Fruit fly (Drosophila melanogaster) whole organism, embryonic: ENCODE results near the gene CG6465.

Experiments
- Ada2b ChIP-seq: fragments of 200-800 bp; sonication (Bioruptor generic); IDR thresholded peaks from 2 replicates; pipeline ENCODE4 v1.3.6; 2022; ENCODE audit warnings: missing biosample characterization, missing genetic modification characterization
- B-H1 ChIP-seq: fragments of 200-800 bp; sonication (Bioruptor generic); IDR thresholded peaks from 3 replicates; pipeline ENCODE4 v1.3.6; 2022; ENCODE audit warnings: missing biosample characterization, missing genetic modification characterization
- CG10321 ChIP-seq: fragments of 200-800 bp; sonication (Bioruptor generic); IDR thresholded peaks from 2 replicates; pipeline ENCODE4 v1.3.6; 2022; ENCODE audit warnings: missing biosample characterization, missing genetic modification characterization
- CG10979 ChIP-seq: fragments of 200-800 bp; sonication (Bioruptor generic); optimal IDR thresholded peaks from 2 replicates; lab custom pipeline; 2018; ENCODE audit warnings: missing biosample characterization, mild to moderate bottlenecking, missing genetic modification characterization, moderate library complexity
- CG11695 ChIP-seq: fragments of 200-800 bp; sonication (Bioruptor generic); IDR thresholded peaks from 3 replicates; pipeline ENCODE4 v1.3.6; 2022; ENCODE audit warnings: missing biosample characterization, missing genetic modification characterization
- CG11696 ChIP-seq: fragments of 200-800 bp; sonication (Bioruptor generic); IDR thresholded peaks from 2 replicates; pipeline ENCODE4 v1.3.6; 2022; ENCODE audit warnings: missing biosample characterization, missing genetic modification characterization
- CG1233 ChIP-seq: fragments of 200-800 bp; sonication (Bioruptor generic); optimal IDR thresholded peaks from 4 replicates; lab custom pipeline; 2018; ENCODE audit warnings: missing biosample characterization, mild to moderate bottlenecking, missing genetic modification characterization
- CG17328 ChIP-seq: fragments of 200-800 bp; sonication (Bioruptor generic); IDR thresholded peaks from 2 replicates; pipeline ENCODE4 v1.3.6; 2022; ENCODE audit warnings: missing biosample characterization, missing genetic modification characterization
- CG17612 ChIP-seq: fragments of 200-800 bp; sonication (Bioruptor generic); IDR thresholded peaks from 2 replicates; pipeline ENCODE4 v1.3.6; 2022; ENCODE audit warnings: missing biosample characterization, missing genetic modification characterization
- CG17829 ChIP-seq: fragments of 200-800 bp; optimal IDR thresholded peaks from 2 replicates; lab custom pipeline; 2019; ENCODE audit warnings: missing biosample characterization, mild to moderate bottlenecking, missing genetic modification characterization, moderate library complexity
- CG2712 ChIP-seq: fragments of 200-800 bp; optimal IDR thresholded peaks from 3 replicates; lab custom pipeline; 2019; ENCODE audit warnings: missing biosample characterization, mild to moderate bottlenecking, missing genetic modification characterization, moderate library complexity
- CG32772 ChIP-seq: fragments of 200-800 bp; sonication (Bioruptor generic); IDR thresholded peaks from 2 replicates; pipeline ENCODE4 v1.3.6; 2022; ENCODE audit warnings: missing biosample characterization, missing genetic modification characterization
- CG34376 ChIP-seq: fragments of 200-800 bp; sonication (Bioruptor generic); optimal IDR thresholded peaks from 2 replicates; lab custom pipeline; 2018; ENCODE audit warnings: missing biosample characterization, mild to moderate bottlenecking, missing genetic modification characterization
- CG6813 ChIP-seq: fragments of 200-800 bp; sonication (Bioruptor generic); optimal IDR thresholded peaks from 2 replicates; lab custom pipeline; 2017; ENCODE audit warnings: missing biosample characterization, missing genetic modification characterization, mild to moderate bottlenecking, moderate library complexity, missing genetic modification reagents
- CG8944 ChIP-seq: fragments of 200-800 bp; sonication (Bioruptor generic); optimal IDR thresholded peaks from 3 replicates; lab custom pipeline; 2016; ENCODE audit warnings: missing biosample characterization, missing genetic modification characterization
- CG9215 ChIP-seq: fragments of 200-800 bp; sonication (Bioruptor generic); IDR thresholded peaks from 2 replicates; pipeline ENCODE4 v1.3.6; 2022; ENCODE audit warnings: missing biosample characterization, missing genetic modification characterization
- E2f2 ChIP-seq: fragments of 200-800 bp; sonication (Bioruptor generic); IDR thresholded peaks from 2 replicates; pipeline ENCODE4 v1.3.6; 2022; ENCODE audit warnings: missing biosample characterization, missing genetic modification characterization
- HmgD ChIP-seq: fragments of 200-800 bp; sonication (Bioruptor generic); optimal IDR thresholded peaks from 3 replicates; lab custom pipeline; 2016; ENCODE audit warnings: missing biosample characterization, missing genetic modification characterization
- Hr78 ChIP-seq, 2 experiments: fragments of 200-800 bp in 1 of 2; fragments of >200 bp in 1 of 2; sonication (Bioruptor generic) in 1 of 2; optimal IDR thresholded peaks; 2 replicates each; lab custom pipeline; 2017 to 2019; ENCODE audit warnings: missing biosample characterization in 2 of 2, missing genetic modification characterization in 2 of 2, mild to moderate bottlenecking in 1 of 2, moderate library complexity in 1 of 2
- Max ChIP-seq: fragments of 200-800 bp; sonication (Bioruptor generic); optimal IDR thresholded peaks from 2 replicates; lab custom pipeline; 2016; ENCODE audit warnings: missing biosample characterization, mild to moderate bottlenecking, missing genetic modification characterization
- Mrtf ChIP-seq: fragments of 200-800 bp; sonication (Bioruptor generic); IDR thresholded peaks from 3 replicates; pipeline ENCODE4 v1.3.6; 2022; ENCODE audit warnings: missing biosample characterization, missing genetic modification characterization
- Rx ChIP-seq: fragments of 200-800 bp; sonication (Bioruptor generic); IDR thresholded peaks from 2 replicates; pipeline ENCODE4 v1.3.6; 2022; ENCODE audit warnings: missing biosample characterization, missing genetic modification characterization
- Sox100B ChIP-seq: fragments of 200-800 bp; sonication (Bioruptor generic); optimal IDR thresholded peaks from 3 replicates; lab custom pipeline; 2018; ENCODE audit warnings: missing biosample characterization, mild to moderate bottlenecking, missing genetic modification characterization
- Spps ChIP-seq: fragments of 200-800 bp; sonication (Bioruptor generic); optimal IDR thresholded peaks from 2 replicates; lab custom pipeline; 2018; ENCODE audit warnings: missing biosample characterization, mild to moderate bottlenecking, missing genetic modification characterization
- Tbp ChIP-seq: fragments of >200 bp; optimal IDR thresholded peaks from 2 replicates; lab custom pipeline; 2018; ENCODE audit warnings: missing biosample characterization, missing genetic modification characterization
- Xrp1 ChIP-seq: fragments of 200-800 bp; sonication (Bioruptor generic); IDR thresholded peaks from 2 replicates; pipeline ENCODE4 v1.3.6; 2022; ENCODE audit warnings: missing biosample characterization, missing genetic modification characterization
- abd-A ChIP-seq: fragments of 200-800 bp; sonication (Bioruptor generic); optimal IDR thresholded peaks from 3 replicates; lab custom pipeline; 2019; ENCODE audit warnings: missing biosample characterization, mild to moderate bottlenecking, missing genetic modification characterization, moderate library complexity
- chinmo ChIP-seq: fragments of 200-800 bp; sonication (Bioruptor generic); IDR thresholded peaks from 4 replicates; pipeline ENCODE4 v1.3.6; 2022; ENCODE audit warnings: missing biosample characterization, missing genetic modification characterization; ENCODE audit not compliant: partially characterized antibody
- disco-r ChIP-seq: fragments of 200-800 bp; sonication (Bioruptor generic); optimal IDR thresholded peaks from 2 replicates; lab custom pipeline; 2016; ENCODE audit warnings: missing biosample characterization, missing genetic modification characterization
- grn ChIP-seq: fragments of 200-800 bp; sonication (Bioruptor generic); optimal IDR thresholded peaks from 3 replicates; lab custom pipeline; 2017; ENCODE audit warnings: missing biosample characterization, missing genetic modification characterization
- gro ChIP-seq: fragments of 200-800 bp; sonication (Bioruptor generic); optimal IDR thresholded peaks from 2 replicates; lab custom pipeline; 2016; ENCODE audit warnings: missing biosample characterization, missing genetic modification characterization
- ham ChIP-seq: fragments of 200-800 bp; sonication (Bioruptor generic); IDR thresholded peaks from 2 replicates; pipeline ENCODE4 v1.3.6; 2022; ENCODE audit warnings: missing biosample characterization, missing genetic modification characterization
- kni ChIP-seq: fragments of 200-800 bp; sonication (Bioruptor generic); optimal IDR thresholded peaks from 3 replicates; lab custom pipeline; 2017; ENCODE audit warnings: mild to moderate bottlenecking, missing biosample characterization, missing genetic modification reagents, missing genetic modification characterization
- oc ChIP-seq: fragments of 200-800 bp; sonication (Bioruptor generic); optimal IDR thresholded peaks from 2 replicates; lab custom pipeline; 2018; ENCODE audit warnings: missing biosample characterization, mild to moderate bottlenecking, missing genetic modification characterization, moderate library complexity
- odd ChIP-seq: fragments of 200-800 bp; sonication (Bioruptor generic); optimal IDR thresholded peaks from 2 replicates; lab custom pipeline; 2017; ENCODE audit warnings: missing biosample characterization, mild to moderate bottlenecking, missing genetic modification characterization
- pb ChIP-seq: fragments of 200-800 bp; sonication (Bioruptor generic); optimal IDR thresholded peaks from 3 replicates; lab custom pipeline; 2016; ENCODE audit warnings: missing biosample characterization, missing genetic modification characterization
- phol ChIP-seq: fragments of 200-800 bp; sonication (Bioruptor generic); optimal IDR thresholded peaks from 3 replicates; lab custom pipeline; 2018; ENCODE audit warnings: missing biosample characterization, mild to moderate bottlenecking, missing genetic modification characterization, moderate library complexity
- prd ChIP-seq, 3 experiments: fragments of >200 bp in 2 of 3; fragments of 200-800 bp in 1 of 3; sonication (Bioruptor generic) in 1 of 3; optimal IDR thresholded peaks in 2 of 3; IDR thresholded peaks in 1 of 3; 2 replicates in 2 of 3; 3 replicates in 1 of 3; pipeline versions ENCODE4 v1.3.6 to Lab custom; 2017 to 2022; ENCODE audit warnings: missing biosample characterization in 1 of 3, missing genetic modification characterization in 1 of 3
- sc ChIP-seq, 3 experiments: fragments of >200 bp in 2 of 3; fragments of 200-800 bp in 1 of 3; sonication (Bioruptor generic) in 1 of 3; optimal IDR thresholded peaks; 2 replicates in 2 of 3; 3 replicates in 1 of 3; lab custom pipeline; 2017; ENCODE audit warnings: mild to moderate bottlenecking in 1 of 3, missing biosample characterization in 1 of 3, missing genetic modification characterization in 1 of 3, missing genetic modification reagents in 1 of 3
- sd ChIP-seq: fragments of 200-800 bp; sonication (Bioruptor generic); optimal IDR thresholded peaks from 3 replicates; lab custom pipeline; 2018; ENCODE audit warnings: missing biosample characterization, mild to moderate bottlenecking, missing genetic modification characterization, moderate library complexity
- sens ChIP-seq: fragments of 200-800 bp; sonication (Bioruptor generic); peaks from one replicate; lab custom pipeline; 2016; ENCODE audit warnings: missing biosample characterization, missing genetic modification characterization
- sqz ChIP-seq: fragments of 200-800 bp; sonication (Bioruptor generic); optimal IDR thresholded peaks from 3 replicates; lab custom pipeline; 2018; ENCODE audit warnings: missing biosample characterization, mild to moderate bottlenecking, missing genetic modification characterization
- trh ChIP-seq: fragments of 200-800 bp; sonication (Bioruptor generic); optimal IDR thresholded peaks from 2 replicates; lab custom pipeline; 2016; ENCODE audit warnings: missing biosample characterization, missing genetic modification characterization
- twi ChIP-seq: fragments of 200-800 bp; optimal IDR thresholded peaks from 2 replicates; lab custom pipeline; 2019; ENCODE audit warnings: missing biosample characterization, mild to moderate bottlenecking, missing genetic modification characterization, moderate library complexity
- vvl ChIP-seq: fragments of 200-800 bp; sonication (Bioruptor generic); IDR thresholded peaks from 2 replicates; pipeline ENCODE4 v1.3.6; 2022; ENCODE audit warnings: missing biosample characterization, missing genetic modification characterization
- zen ChIP-seq: fragments of 200-800 bp; sonication (Bioruptor generic); optimal IDR thresholded peaks from 3 replicates; lab custom pipeline; 2018; ENCODE audit warnings: missing biosample characterization, mild to moderate bottlenecking, missing genetic modification characterization, moderate library complexity
- zf30C ChIP-seq: fragments of 200-800 bp; sonication (Bioruptor generic); optimal IDR thresholded peaks from 3 replicates; lab custom pipeline; 2018; ENCODE audit warnings: missing biosample characterization, mild to moderate bottlenecking, missing genetic modification characterization

The CG6465 gene

dm6 chr3R:10659563-10659962 is 17.5 kb downstream of the CG6465 start:
- peak; percentile 35 for TF ChIP-seq sqz
- TF ChIP-seq abd-A (tag; lab: Kevin White, UChicago) = peak; percentile 78
- TF ChIP-seq grn (GFP tag; lab: Kevin White, UChicago) = peak; percentile 74
- TF ChIP-seq CG34376 (GFP tag; lab: Kevin White, UChicago) = no peak
- peak; percentile 25; the same call in 1 of the 2 replicates for TF ChIP-seq vvl (GFP tag; lab: Robert Waterston, UW)
- TF ChIP-seq kni (GFP tag; lab: Kevin White, UChicago) = peak; percentile 84
- TF ChIP-seq Hr78 (GFP tag; optimal IDR thresholded peaks at IDR 0.05; lab: Kevin White, UChicago) = peak in 1 of 2 experiments; percentile 64
- TF ChIP-seq oc (tag; lab: Kevin White, UChicago) = peak; percentile 57
- TF ChIP-seq chinmo = peak; percentile 72; the same call in 1 of the 4 replicates
- TF ChIP-seq ham (GFP tag; lab: Robert Waterston, UW) = no peak
- TF ChIP-seq, all 482 proteins: peak for 8

dm6 chr3R:10658783-10659182 is 18.3 kb downstream of the CG6465 start:
- TF ChIP-seq Spps (tag; lab: Kevin White, UChicago) (no peak), CG17328 (GFP tag; lab: Robert Waterston, UW) (0 out of 2 replicates have a peak, but pooled peaks have one; percentile 12), gro (GFP tag; lab: Kevin White, UChicago) (no peak), zf30C (GFP tag; lab: Kevin White, UChicago) (peak; percentile 1), CG17612 (GFP tag; lab: Robert Waterston, UW) (no peak), Sox100B (no peak), CG17829 (tag; lab: Kevin White, UChicago) (peak; percentile 10), trh (no peak), sc (optimal IDR thresholded peaks at IDR 0.05; lab: Kevin White, UChicago) (no peak), sc (GFP tag; optimal IDR thresholded peaks at IDR 0.05; lab: Kevin White, UChicago) (no peak), sens (GFP tag; lab: Kevin White, UChicago) (peak; percentile 74), Mrtf (no peak), Max (GFP tag; lab: Kevin White, UChicago) (no peak), prd (optimal IDR thresholded peaks at IDR 0.05; lab: Kevin White, UChicago) (no peak), prd (GFP tag; IDR thresholded peaks at IDR 0.05; lab: Robert Waterston, UW) (peak; percentile 45; the same call in 2 of the 3 replicates), CG10979 (tag; lab: Kevin White, UChicago) (peak; percentile 34), pb (GFP tag; lab: Kevin White, UChicago) (no peak), twi (tag; lab: Kevin White, UChicago) (peak; percentile 75), kni (GFP tag; lab: Kevin White, UChicago) (no peak), zen (tag; lab: Kevin White, UChicago) (peak; percentile 48), Xrp1 (GFP tag; lab: Robert Waterston, UW) (0 out of 2 replicates have a peak, but pooled peaks have one; percentile 24), E2f2 (GFP tag; lab: Robert Waterston, UW) (no peak), CG2712 (tag; lab: Kevin White, UChicago) (peak; percentile 27), CG10321 (no peak), CG6813 (GFP tag; lab: Kevin White, UChicago) (no peak), phol (tag; lab: Kevin White, UChicago) (peak; percentile 5), CG11696 (GFP tag; lab: Robert Waterston, UW) (no peak), disco-r (GFP tag; lab: Kevin White, UChicago) (no peak)

- TF ChIP-seq Ada2b (GFP tag; lab: Robert Waterston, UW) = no peak
- TF ChIP-seq kni (GFP tag; lab: Kevin White, UChicago) = peak; percentile 37
- no peak for TF ChIP-seq Rx (GFP tag; lab: Robert Waterston, UW)
- TF ChIP-seq Tbp (GFP tag; lab: Kevin White, UChicago) = no peak
- no peak for TF ChIP-seq CG11695 (GFP tag; lab: Robert Waterston, UW)
- no peak for TF ChIP-seq CG9215 (GFP tag; lab: Robert Waterston, UW)
- TF ChIP-seq abd-A (tag; lab: Kevin White, UChicago) = peak; percentile 12
- TF ChIP-seq odd = no peak
- no peak for TF ChIP-seq phol (tag; lab: Kevin White, UChicago)
- peak; percentile 58; the same call in 1 of the 2 replicates for TF ChIP-seq CG32772 (GFP tag; lab: Robert Waterston, UW)
- TF ChIP-seq CG8944 (GFP tag; lab: Kevin White, UChicago) = no peak
- peak; percentile 89 for TF ChIP-seq sqz
- no peak for TF ChIP-seq HmgD
- TF ChIP-seq B-H1 (GFP tag; lab: Robert Waterston, UW) = no peak
- no peak for TF ChIP-seq CG1233 (GFP tag; lab: Kevin White, UChicago)
- peak; percentile 77 for TF ChIP-seq grn (GFP tag; lab: Kevin White, UChicago)
- TF ChIP-seq chinmo = 0 out of 4 replicates have a peak, but pooled peaks have one; percentile 18
- peak; percentile 5 for TF ChIP-seq sd
These were observed 20.5 kb downstream of the CG6465 start for dm6 chr3R:10656578-10656977.
